Worm (Caenorhabditis elegans): Measurements from ENCODE around the gene ceh-43.

Gene ceh-43

ce11 chrIII:4441781-4442180, 8.0 kb downstream of the ceh-43 start, which contains the start of gene nex-3:
Gene nex-3, plus strand, starts transcription at chrIII:4442081.
- TF ChIP-seq ham-2 (GFP tag; optimal IDR thresholded peaks at IDR 0.05) (no peak), blmp-1 (tag; optimal IDR thresholded peaks at IDR 0.05) (no peak), ceh-83 (GFP tag; optimal IDR thresholded peaks at IDR 0.05) (no peak), ces-1 (GFP tag; optimal IDR thresholded peaks at IDR 0.05) (no peak), snpc-4 (tag; optimal IDR thresholded peaks at IDR 0.05) (no peak), hlh-1 (tag; optimal IDR thresholded peaks at IDR 0.05) (no peak), flh-1 (GFP tag; optimal IDR thresholded peaks at IDR 0.05) (no peak), lsy-2 (tag; optimal IDR thresholded peaks at IDR 0.05) (no peak), sptf-1 (tag; optimal IDR thresholded peaks at IDR 0.05) (no peak), drap-1 (GFP tag; optimal IDR thresholded peaks at IDR 0.05) (no peak), cnd-1 (tag; optimal IDR thresholded peaks at IDR 0.05) (no peak)

ce11 chrIII:4439493-4439983, 10.2 kb downstream of the ceh-43 start, which contains the start of gene C28A5.2:
Gene C28A5.2, minus strand, starts transcription at chrIII:4439543.
- TF ChIP-seq lin-32 (GFP tag; optimal IDR thresholded peaks at IDR 0.05) (no peak), blmp-1 (tag; optimal IDR thresholded peaks at IDR 0.05) (no peak), snpc-4 (tag; optimal IDR thresholded peaks at IDR 0.05) (no peak), ceh-43 (GFP tag; optimal IDR thresholded peaks at IDR 0.05) (no peak), ham-2 (GFP tag; optimal IDR thresholded peaks at IDR 0.05) (no peak)

ce11 chrIII:4435262-4435661, 14.5 kb downstream of the ceh-43 start:
- TF ChIP-seq mep-1 (tag; optimal IDR thresholded peaks at IDR 0.05), result no peak
- TF ChIP-seq lin-32 (GFP tag; optimal IDR thresholded peaks at IDR 0.05), result no peak
- TF ChIP-seq nhr-28 (tag; optimal IDR thresholded peaks at IDR 0.05), result no peak
- no peak for TF ChIP-seq sem-2 (GFP tag; optimal IDR thresholded peaks at IDR 0.05)
- TF ChIP-seq M03D4.4 (tag; optimal IDR thresholded peaks at IDR 0.05), result no peak
- TF ChIP-seq cnd-1 (tag; optimal IDR thresholded peaks at IDR 0.05), result no peak
- no peak for TF ChIP-seq ceh-83 (GFP tag; optimal IDR thresholded peaks at IDR 0.05)
- TF ChIP-seq ham-2 (GFP tag; optimal IDR thresholded peaks at IDR 0.05), result no peak
- no peak for TF ChIP-seq lsy-2 (tag; optimal IDR thresholded peaks at IDR 0.05)
- TF ChIP-seq flh-1 (GFP tag; optimal IDR thresholded peaks at IDR 0.05), result no peak
- no peak for TF ChIP-seq mls-2 (tag; optimal IDR thresholded peaks at IDR 0.05)
- no peak for TF ChIP-seq mab-5 (tag; optimal IDR thresholded peaks at IDR 0.05)
- no peak for TF ChIP-seq ceh-39 (tag; optimal IDR thresholded peaks at IDR 0.05)
- no peak for TF ChIP-seq drap-1 (GFP tag; optimal IDR thresholded peaks at IDR 0.05)
- no peak for TF ChIP-seq blmp-1 (tag; optimal IDR thresholded peaks at IDR 0.05)
- TF ChIP-seq bed-3 (GFP tag; optimal IDR thresholded peaks at IDR 0.05), result no peak
- no peak for TF ChIP-seq lin-13 (tag; optimal IDR thresholded peaks at IDR 0.05)
- no peak for TF ChIP-seq sptf-1 (tag; optimal IDR thresholded peaks at IDR 0.05)
- no peak for TF ChIP-seq nhr-76 (tag; optimal IDR thresholded peaks at IDR 0.05)

- no peak for TF ChIP-seq snpc-4 (tag; optimal IDR thresholded peaks at IDR 0.05)
- TF ChIP-seq M03D4.4 (tag; optimal IDR thresholded peaks at IDR 0.05), result no peak
- no peak for TF ChIP-seq cnd-1 (tag; optimal IDR thresholded peaks at IDR 0.05)
- no peak for TF ChIP-seq mls-2 (tag; optimal IDR thresholded peaks at IDR 0.05)
- TF ChIP-seq lsy-2 (tag; optimal IDR thresholded peaks at IDR 0.05), result no peak
- no peak for TF ChIP-seq ceh-43 (GFP tag; optimal IDR thresholded peaks at IDR 0.05)
- TF ChIP-seq lin-13 (tag; optimal IDR thresholded peaks at IDR 0.05), result no peak
- no peak for TF ChIP-seq nhr-2 (tag; optimal IDR thresholded peaks at IDR 0.05)
- no peak for TF ChIP-seq elt-1 (tag; optimal IDR thresholded peaks at IDR 0.05; ENCODE audit: borderline replicate concordance, insufficient read depth)
- no peak for TF ChIP-seq tbx-8 (GFP tag; optimal IDR thresholded peaks at IDR 0.05)
- TF ChIP-seq sptf-1 (tag; optimal IDR thresholded peaks at IDR 0.05), result no peak
- TF ChIP-seq unc-62 (GFP tag; optimal IDR thresholded peaks at IDR 0.05), result no peak
- TF ChIP-seq mep-1 (tag; optimal IDR thresholded peaks at IDR 0.05), result no peak
- TF ChIP-seq zip-8 (tag; optimal IDR thresholded peaks at IDR 0.05), result no peak
- no peak for TF ChIP-seq ces-1 (GFP tag; optimal IDR thresholded peaks at IDR 0.05)
- TF ChIP-seq unc-120 (tag; optimal IDR thresholded peaks at IDR 0.05; ENCODE audit: poor library complexity, severe bottlenecking), result no peak
- TF ChIP-seq sem-2 (GFP tag; optimal IDR thresholded peaks at IDR 0.05), result no peak
- TF ChIP-seq nhr-28 (tag; optimal IDR thresholded peaks at IDR 0.05), result no peak
- TF ChIP-seq ham-2 (GFP tag; optimal IDR thresholded peaks at IDR 0.05), result no peak
These were observed 15.4 kb downstream of the ceh-43 start, which contains the start of gene C28A5.1 for ce11 chrIII:4434294-4434781. Gene C28A5.1, minus strand, starts transcription at chrIII:4434344.

- TF ChIP-seq elt-3 (tag; optimal IDR thresholded peaks at IDR 0.05), result no peak
- TF ChIP-seq sptf-1 (tag; optimal IDR thresholded peaks at IDR 0.05), result no peak
- TF ChIP-seq nhr-28 (tag; optimal IDR thresholded peaks at IDR 0.05), result no peak
- no peak for TF ChIP-seq ceh-43 (GFP tag; optimal IDR thresholded peaks at IDR 0.05)
- TF ChIP-seq ztf-11 (tag; optimal IDR thresholded peaks at IDR 0.05), result no peak
- no peak for TF ChIP-seq ham-2 (GFP tag; optimal IDR thresholded peaks at IDR 0.05)
- no peak for TF ChIP-seq nhr-76 (tag; optimal IDR thresholded peaks at IDR 0.05)
- no peak for TF ChIP-seq unc-120 (tag; optimal IDR thresholded peaks at IDR 0.05; ENCODE audit: poor library complexity, severe bottlenecking)
- TF ChIP-seq tbx-8 (GFP tag; optimal IDR thresholded peaks at IDR 0.05), result no peak
- no peak for TF ChIP-seq elt-1 (tag; optimal IDR thresholded peaks at IDR 0.05; ENCODE audit: borderline replicate concordance, insufficient read depth)
- TF ChIP-seq M03D4.4 (tag; optimal IDR thresholded peaks at IDR 0.05), result no peak
- no peak for TF ChIP-seq lin-32 (GFP tag; optimal IDR thresholded peaks at IDR 0.05)
- TF ChIP-seq mab-5 (tag; optimal IDR thresholded peaks at IDR 0.05), result no peak
These were observed 20.3 kb downstream of the ceh-43 start, which contains the start of gene C28A5.6 for ce11 chrIII:4429402-4429801. Gene C28A5.6, minus strand, starts transcription at chrIII:4429502.

All from whole organism, mixed stage, embryonic.